Fruit fly (Drosophila melanogaster): ENCODE data around the gene aln.

- TF ChIP-seq CG8478 (optimal IDR thresholded peaks at IDR 0.05) = no peak
- TF ChIP-seq CTCF (optimal IDR thresholded peaks at IDR 0.05) = no peak
Measured at dm6 chr3L:1034190-1034886, 40.6 kb downstream of the aln start, which contains the start of the genes CG9205 and trio.

Measured in S2 (cell line).